Fruit fly (Drosophila melanogaster): ENCODE results near the gene CG11584.

CG11584 gene

dm6 chrX:14218045-14218483 is 37.2 kb downstream of the CG11584 start (continued):
- TF ChIP-seq Fer1 (GFP tag; optimal IDR thresholded peaks at IDR 0.05) (peak; percentile 87), gsb (GFP tag; IDR thresholded peaks at IDR 0.05) (peak; percentile 74), CG1603 (tag; optimal IDR thresholded peaks at IDR 0.05) (peak; percentile 28), wor (GFP tag; IDR thresholded peaks at IDR 0.05) (peak; percentile 74), sna (GFP tag; IDR thresholded peaks at IDR 0.05; ENCODE audit: partially characterized antibody) (no peak), pb (GFP tag; optimal IDR thresholded peaks at IDR 0.05) (no peak), CG13775 (GFP tag; optimal IDR thresholded peaks at IDR 0.05) (peak; percentile 81), CG6175 (GFP tag; IDR thresholded peaks at IDR 0.05) (peak; percentile 81), chn (GFP tag; optimal IDR thresholded peaks at IDR 0.05) (peak; percentile 55), hth (optimal IDR thresholded peaks at IDR 0.05) (no peak), Asciz (GFP tag; optimal IDR thresholded peaks at IDR 0.05) (peak; percentile 87), kay (GFP tag; optimal IDR thresholded peaks at IDR 0.05) (peak; percentile 79), Dref (GFP tag; IDR thresholded peaks at IDR 0.05) (no peak), CG10147 (GFP tag; optimal IDR thresholded peaks at IDR 0.05) (peak; percentile 86), bab2 (GFP tag; optimal IDR thresholded peaks at IDR 0.05) (peak; percentile 63), Neu2 (GFP tag; optimal IDR thresholded peaks at IDR 0.05; ENCODE audit: borderline replicate concordance) (no peak), CG43689 (GFP tag; IDR thresholded peaks at IDR 0.05) (peak; percentile 76), CG11456 (GFP tag; IDR thresholded peaks at IDR 0.05) (peak; percentile 81), Ptx1 (GFP tag; IDR thresholded peaks at IDR 0.05) (peak; percentile 91), Ets65A (GFP tag) (peak; percentile 88), Fer2 (tag; optimal IDR thresholded peaks at IDR 0.05) (peak; percentile 71), CG7839 (tag; optimal IDR thresholded peaks at IDR 0.05) (peak; percentile 92), HmgD (GFP tag; optimal IDR thresholded peaks at IDR 0.05) (no peak), wek (GFP tag; optimal IDR thresholded peaks at IDR 0.05) (peak; percentile 16), Trl (optimal IDR thresholded peaks at IDR 0.05) (peak; percentile 70 to 76), Trl (GFP tag; optimal IDR thresholded peaks at IDR 0.05) (peak; percentile 37), al (GFP tag; IDR thresholded peaks at IDR 0.05) (peak; percentile 84), toy (GFP tag; IDR thresholded peaks at IDR 0.05) (peak; percentile 69), CG2712 (tag; optimal IDR thresholded peaks at IDR 0.05) (peak; percentile 92), CG33557 (GFP tag; optimal IDR thresholded peaks at IDR 0.05) (peak; percentile 72), otp (GFP tag; IDR thresholded peaks at IDR 0.05) (peak; percentile 78; the same call in 2 of the 3 replicates), CG6272 (GFP tag; IDR thresholded peaks at IDR 0.05) (peak; percentile 64), HHEX (GFP tag; optimal IDR thresholded peaks at IDR 0.05) (peak; percentile 81), ase (GFP tag; IDR thresholded peaks at IDR 0.05) (peak; percentile 81), CG7987 (GFP tag; optimal IDR thresholded peaks at IDR 0.05) (peak; percentile 27), CG4854 (GFP tag; optimal IDR thresholded peaks at IDR 0.05) (peak; percentile 57), sens-2 (GFP tag; IDR thresholded peaks at IDR 0.05) (peak; percentile 71), CG15696 (tag; optimal IDR thresholded peaks at IDR 0.05) (peak; percentile 75), ham (GFP tag; IDR thresholded peaks at IDR 0.05) (peak; percentile 46; the same call in 1 of the 2 replicates), h (optimal IDR thresholded peaks at IDR 0.05) (no peak), sima (GFP tag; optimal IDR thresholded peaks at IDR 0.05) (peak; percentile 53), CG14050 (GFP tag; IDR thresholded peaks at IDR 0.05) (peak; percentile 79), CG17912 (GFP tag; optimal IDR thresholded peaks at IDR 0.05) (no peak), Spps (tag; optimal IDR thresholded peaks at IDR 0.05) (peak; percentile 81), inv (GFP tag; IDR thresholded peaks at IDR 0.05; ENCODE audit: partially characterized antibody) (no peak), Bdp1 (GFP tag; optimal IDR thresholded peaks at IDR 0.05) (peak; percentile 52), Scr (GFP tag; IDR thresholded peaks at IDR 0.05; ENCODE audit: partially characterized antibody) (no peak), CG14441 (GFP tag; IDR thresholded peaks at IDR 0.05) (peak; percentile 83), da (GFP tag; optimal IDR thresholded peaks at IDR 0.05) (peak; percentile 53), tap (tag; optimal IDR thresholded peaks at IDR 0.05) (peak; percentile 86), CG12744 (GFP tag; optimal IDR thresholded peaks at IDR 0.05) (peak; percentile 66), ap (GFP tag; IDR thresholded peaks at IDR 0.05) (peak; percentile 66), CG3726 (GFP tag; IDR thresholded peaks at IDR 0.05) (peak; percentile 77; the same call in 2 of the 3 replicates)
